Fruit fly (Drosophila melanogaster) whole organism, embryonic: ENCODE results near the gene dyl.
A peak's percentile ranks its signal among the peaks of the same experiment; 100 is the strongest.

Experiments used
- Blimp-1 ChIP-seq: fragments of 200-800 bp; sonication (Bioruptor generic); optimal IDR thresholded peaks from 3 replicates; lab custom pipeline; 2018; ENCODE audit warnings: missing biosample characterization, missing genetic modification characterization, mild to moderate bottlenecking, moderate library complexity, missing genetic modification reagents
- CG10209 ChIP-seq: fragments of 200-800 bp; sonication (Bioruptor generic); optimal IDR thresholded peaks from 3 replicates; lab custom pipeline; 2017; ENCODE audit warnings: missing biosample characterization, mild to moderate bottlenecking, missing genetic modification characterization, missing genetic modification reagents
- CG11504 ChIP-seq: fragments of 200-800 bp; sonication (Bioruptor generic); optimal IDR thresholded peaks from 3 replicates; lab custom pipeline; 2019; ENCODE audit warnings: missing biosample characterization, mild to moderate bottlenecking, missing genetic modification characterization, moderate library complexity
- CG12391 ChIP-seq: fragments of 200-800 bp; sonication (Bioruptor generic); optimal IDR thresholded peaks from 3 replicates; lab custom pipeline; 2018; ENCODE audit warnings: missing biosample characterization, mild to moderate bottlenecking, missing genetic modification characterization, moderate library complexity
- CG13775 ChIP-seq: fragments of 200-800 bp; sonication (Bioruptor generic); optimal IDR thresholded peaks from 3 replicates; lab custom pipeline; 2017; ENCODE audit warnings: missing biosample characterization, mild to moderate bottlenecking, missing genetic modification characterization
- CG1603 ChIP-seq: fragments of 200-800 bp; sonication (Bioruptor generic); optimal IDR thresholded peaks from 2 replicates; lab custom pipeline; 2019; ENCODE audit warnings: missing biosample characterization, mild to moderate bottlenecking, missing genetic modification characterization, moderate library complexity
- CG18764 ChIP-seq: fragments of 200-800 bp; sonication (Bioruptor generic); optimal IDR thresholded peaks from 3 replicates; lab custom pipeline; 2016; ENCODE audit warnings: missing biosample characterization, missing genetic modification characterization
- CG2712 ChIP-seq: fragments of 200-800 bp; optimal IDR thresholded peaks from 3 replicates; lab custom pipeline; 2019; ENCODE audit warnings: missing biosample characterization, mild to moderate bottlenecking, missing genetic modification characterization, moderate library complexity
- CG30020 ChIP-seq: fragments of 200-800 bp; optimal IDR thresholded peaks from 2 replicates; lab custom pipeline; 2019; ENCODE audit warnings: missing biosample characterization, mild to moderate bottlenecking, missing genetic modification characterization, moderate library complexity
- CG4328 ChIP-seq: fragments of 200-800 bp; sonication (Bioruptor generic); optimal IDR thresholded peaks from 3 replicates; lab custom pipeline; 2017; ENCODE audit warnings: missing biosample characterization, missing genetic modification reagents, missing genetic modification characterization
- CG6254 ChIP-seq: fragments of 200-800 bp; sonication (Bioruptor generic); optimal IDR thresholded peaks from 3 replicates; lab custom pipeline; 2017; ENCODE audit warnings: mild to moderate bottlenecking, missing biosample characterization, missing genetic modification reagents, missing genetic modification characterization
- CG6689 ChIP-seq: fragments of 200-800 bp; sonication (Bioruptor generic); IDR thresholded peaks from 2 replicates; pipeline ENCODE4 v1.3.6; 2022; ENCODE audit warnings: missing biosample characterization, missing genetic modification characterization
- CG6765 ChIP-seq: fragments of 200-800 bp; sonication (Bioruptor generic); optimal IDR thresholded peaks from 3 replicates; lab custom pipeline; 2017; ENCODE audit warnings: missing biosample characterization, mild to moderate bottlenecking, missing genetic modification characterization
- CG9727 ChIP-seq: fragments of 200-800 bp; sonication (Bioruptor generic); optimal IDR thresholded peaks from 3 replicates; lab custom pipeline; 2017; ENCODE audit warnings: missing biosample characterization, mild to moderate bottlenecking, missing genetic modification characterization
- Dad ChIP-seq: fragments of 200-800 bp; sonication (Bioruptor generic); optimal IDR thresholded peaks from 3 replicates; lab custom pipeline; 2016; ENCODE audit warnings: missing biosample characterization, missing genetic modification characterization
- Drgx ChIP-seq: fragments of 200-800 bp; sonication (Bioruptor generic); IDR thresholded peaks from 2 replicates; pipeline ENCODE4 v1.3.6; 2022; ENCODE audit warnings: missing biosample characterization, missing genetic modification characterization
- Hand ChIP-seq: fragments of 200-800 bp; sonication (Bioruptor generic); optimal IDR thresholded peaks from 2 replicates; lab custom pipeline; 2017; ENCODE audit warnings: mild to moderate bottlenecking, missing biosample characterization, missing genetic modification reagents, missing genetic modification characterization
- Hr51 ChIP-seq, 2 experiments: fragments of 200-800 bp; sonication (Bioruptor generic); optimal IDR thresholded peaks; 2 replicates in 1 of 2; 3 replicates in 1 of 2; lab custom pipeline; 2016 to 2018; ENCODE audit warnings: missing biosample characterization in 2 of 2, missing genetic modification characterization in 2 of 2, mild to moderate bottlenecking in 1 of 2, moderate library complexity in 1 of 2
- Hsf ChIP-seq: fragments of 200-800 bp; sonication (Bioruptor generic); optimal IDR thresholded peaks from 3 replicates; lab custom pipeline; 2016; ENCODE audit warnings: missing biosample characterization, missing genetic modification characterization
- Med ChIP-seq: fragments of 200-800 bp; sonication (Bioruptor generic); peaks from one replicate; lab custom pipeline; 2016; ENCODE audit warnings: missing biosample characterization, missing genetic modification characterization, mild to moderate bottlenecking, inconsistent platforms, moderate library complexity
- NfI ChIP-seq: fragments of 200-800 bp; sonication (Bioruptor generic); optimal IDR thresholded peaks from 3 replicates; lab custom pipeline; 2018; ENCODE audit warnings: missing biosample characterization, mild to moderate bottlenecking, missing genetic modification characterization, moderate library complexity
- Sox102F ChIP-seq: fragments of 200-800 bp; sonication (Bioruptor generic); optimal IDR thresholded peaks from 2 replicates; lab custom pipeline; 2018; ENCODE audit warnings: missing biosample characterization, mild to moderate bottlenecking, missing genetic modification characterization, moderate library complexity
- Sry-δ ChIP-seq: fragments of 200-800 bp; sonication (Bioruptor generic); optimal IDR thresholded peaks from 2 replicates; lab custom pipeline; 2016; ENCODE audit warnings: missing biosample characterization, missing genetic modification characterization
- Xrp1 ChIP-seq: fragments of 200-800 bp; sonication (Bioruptor generic); IDR thresholded peaks from 2 replicates; pipeline ENCODE4 v1.3.6; 2022; ENCODE audit warnings: missing biosample characterization, missing genetic modification characterization
- ap ChIP-seq: fragments of 200-800 bp; sonication (Bioruptor generic); IDR thresholded peaks from 2 replicates; pipeline ENCODE4 v1.3.6; 2022; ENCODE audit warnings: missing biosample characterization, missing genetic modification characterization
- bcd ChIP-seq: fragments of 200-800 bp; sonication (Bioruptor generic); optimal IDR thresholded peaks from 2 replicates; lab custom pipeline; 2017; ENCODE audit warnings: missing biosample characterization, mild to moderate bottlenecking, missing genetic modification characterization
- bigmax ChIP-seq: fragments of 200-800 bp; sonication (Bioruptor generic); optimal IDR thresholded peaks from 2 replicates; lab custom pipeline; 2018; ENCODE audit warnings: missing biosample characterization, mild to moderate bottlenecking, missing genetic modification characterization
- chm ChIP-seq: fragments of 200-800 bp; sonication (Bioruptor generic); IDR thresholded peaks from 2 replicates; pipeline ENCODE4 v1.3.6; 2022; ENCODE audit warnings: missing biosample characterization, missing genetic modification characterization
- ci ChIP-seq: fragments of 200-800 bp; sonication (Bioruptor generic); IDR thresholded peaks from 3 replicates; pipeline ENCODE4 v1.3.6; 2022; ENCODE audit warnings: missing biosample characterization, missing genetic modification characterization
- dati ChIP-seq: fragments of 200-800 bp; sonication (Bioruptor generic); IDR thresholded peaks from 2 replicates; pipeline ENCODE4 v1.3.6; 2022; ENCODE audit warnings: missing biosample characterization, missing genetic modification characterization
- dmrt99B ChIP-seq: fragments of 200-800 bp; sonication (Bioruptor generic); optimal IDR thresholded peaks from 2 replicates; lab custom pipeline; 2018; ENCODE audit warnings: missing biosample characterization, mild to moderate bottlenecking, missing genetic modification characterization, moderate library complexity
- dysf ChIP-seq: fragments of 200-800 bp; sonication (Bioruptor generic); IDR thresholded peaks from 3 replicates; pipeline ENCODE4 v1.3.6; 2022; ENCODE audit warnings: missing biosample characterization, missing genetic modification characterization
- eve ChIP-seq, 2 experiments: fragments of >200 bp; optimal IDR thresholded peaks; 2 replicates each; lab custom pipeline; 2017; ENCODE audit warnings: missing biosample characterization in 2 of 2, missing genetic modification characterization in 2 of 2
- eyg ChIP-seq: fragments of 200-800 bp; sonication (Bioruptor generic); optimal IDR thresholded peaks from 3 replicates; lab custom pipeline; 2016; ENCODE audit warnings: missing biosample characterization, missing genetic modification characterization
- gem ChIP-seq: fragments of 200-800 bp; sonication (Bioruptor generic); optimal IDR thresholded peaks from 2 replicates; lab custom pipeline; 2019; ENCODE audit warnings: missing biosample characterization, mild to moderate bottlenecking, missing genetic modification characterization, moderate library complexity
- gro ChIP-seq: fragments of 200-800 bp; sonication (Bioruptor generic); optimal IDR thresholded peaks from 2 replicates; lab custom pipeline; 2016; ENCODE audit warnings: missing biosample characterization, missing genetic modification characterization
- lilli ChIP-seq: fragments of 200-800 bp; sonication (Bioruptor generic); optimal IDR thresholded peaks from 3 replicates; lab custom pipeline; 2016; ENCODE audit warnings: missing biosample characterization, missing genetic modification characterization
- nom ChIP-seq: fragments of 200-800 bp; sonication (Bioruptor generic); optimal IDR thresholded peaks from 2 replicates; lab custom pipeline; 2017; ENCODE audit warnings: missing biosample characterization, missing genetic modification characterization, mild to moderate bottlenecking, moderate library complexity, missing genetic modification reagents
- oc ChIP-seq: fragments of 200-800 bp; sonication (Bioruptor generic); optimal IDR thresholded peaks from 2 replicates; lab custom pipeline; 2018; ENCODE audit warnings: missing biosample characterization, mild to moderate bottlenecking, missing genetic modification characterization, moderate library complexity
- p53 ChIP-seq: fragments of 200-800 bp; sonication (Bioruptor generic); optimal IDR thresholded peaks from 2 replicates; lab custom pipeline; 2016; ENCODE audit warnings: missing biosample characterization, missing genetic modification characterization
- pan ChIP-seq, 4 experiments: fragments of >200 bp in 3 of 4; fragments of 200-800 bp in 1 of 4; sonication (Bioruptor generic) in 1 of 4; optimal IDR thresholded peaks in 3 of 4; IDR thresholded peaks in 1 of 4; 2 replicates each; pipeline versions ENCODE4 v1.3.6 to Lab custom; 2017 to 2022; ENCODE audit warnings: missing biosample characterization in 2 of 4, missing genetic modification characterization in 2 of 4, mixed read lengths in 1 of 4
- rib ChIP-seq: fragments of 200-800 bp; sonication (Bioruptor generic); IDR thresholded peaks from 2 replicates; pipeline ENCODE4 v1.3.6; 2022; ENCODE audit warnings: missing biosample characterization, missing genetic modification characterization
- sens ChIP-seq: fragments of 200-800 bp; sonication (Bioruptor generic); peaks from one replicate; lab custom pipeline; 2016; ENCODE audit warnings: missing biosample characterization, missing genetic modification characterization
- sisA ChIP-seq: fragments of 200-800 bp; sonication (Bioruptor generic); IDR thresholded peaks from 2 replicates; pipeline ENCODE4 v1.3.6; 2022; ENCODE audit warnings: missing biosample characterization, missing genetic modification characterization
- slou ChIP-seq: fragments of 200-800 bp; sonication (Bioruptor generic); optimal IDR thresholded peaks from 3 replicates; lab custom pipeline; 2016; ENCODE audit warnings: missing biosample characterization, missing genetic modification characterization
- unpg ChIP-seq: fragments of 200-800 bp; sonication (Bioruptor generic); optimal IDR thresholded peaks from 3 replicates; lab custom pipeline; 2018; ENCODE audit warnings: missing biosample characterization, mild to moderate bottlenecking, missing genetic modification characterization, moderate library complexity
- vvl ChIP-seq: fragments of 200-800 bp; sonication (Bioruptor generic); IDR thresholded peaks from 2 replicates; pipeline ENCODE4 v1.3.6; 2022; ENCODE audit warnings: missing biosample characterization, missing genetic modification characterization

dyl gene

DNA sequence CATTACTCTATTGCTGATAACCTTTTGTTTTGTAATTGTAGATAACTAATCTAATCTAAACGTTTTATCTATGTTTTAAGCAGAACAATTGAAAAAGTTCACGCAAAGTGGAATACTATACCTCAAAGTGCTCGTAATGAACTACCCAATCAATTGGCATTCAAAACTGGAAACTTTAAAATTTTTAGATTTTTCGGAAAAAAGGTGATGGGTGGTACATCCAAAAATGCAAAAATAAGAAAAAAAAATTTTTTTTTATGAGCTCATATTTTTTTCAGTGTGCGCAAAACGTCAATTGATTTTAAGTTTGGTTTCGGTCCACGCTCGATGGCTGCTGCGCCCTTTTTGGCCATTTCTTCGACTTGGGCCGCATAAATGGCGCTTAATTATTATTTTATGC lies 3.1 kb upstream of the dyl start (continued):
- TF ChIP-seq ci (0 out of 3 replicates have a peak, but pooled peaks have one; percentile 31), NfI (no peak), bigmax (GFP tag; lab: Kevin White, UChicago) (no peak), Sox102F (peak; percentile 47), p53 (no peak), Hand (GFP tag; lab: Kevin White, UChicago) (no peak), Dad (GFP tag; lab: Kevin White, UChicago) (no peak), slou (GFP tag; lab: Kevin White, UChicago) (no peak), CG4328 (GFP tag; lab: Kevin White, UChicago) (no peak), unpg (GFP tag; lab: Kevin White, UChicago) (peak; percentile 5), CG18764 (GFP tag; lab: Kevin White, UChicago) (no peak), CG13775 (GFP tag; lab: Kevin White, UChicago) (no peak), CG11504 (peak; percentile 30), dmrt99B (tag; lab: Kevin White, UChicago) (peak; percentile 1), ap (GFP tag; lab: Robert Waterston, UW) (no peak), eyg (GFP tag; lab: Kevin White, UChicago) (no peak), Hr51 (GFP tag; optimal IDR thresholded peaks at IDR 0.05; lab: Kevin White, UChicago) (peak in 1 of 2 experiments; percentile 10), sens (GFP tag; lab: Kevin White, UChicago) (peak; percentile 61), pan (optimal IDR thresholded peaks at IDR 0.05; lab: Kevin White, UChicago) (no peak), pan (GFP tag; optimal IDR thresholded peaks at IDR 0.05 in 1 of 2, IDR thresholded peaks at IDR 0.05 in 1 of 2) (peak in 1 of 2 experiments; percentile 8), bcd (GFP tag; lab: Kevin White, UChicago) (no peak), CG9727 (GFP tag; lab: Kevin White, UChicago) (no peak), sisA (GFP tag; lab: Robert Waterston, UW) (peak; percentile 16; the same call in 1 of the 2 replicates), CG12391 (tag; lab: Kevin White, UChicago) (no peak), Med (GFP tag; lab: Kevin White, UChicago) (peak; percentile 65), CG6254 (GFP tag; lab: Kevin White, UChicago) (no peak), Xrp1 (GFP tag; lab: Robert Waterston, UW) (no peak), vvl (peak; percentile 34; the same call in 1 of the 2 replicates), eve (GFP tag; optimal IDR thresholded peaks at IDR 0.05; lab: Kevin White, UChicago) (peak in 1 of 2 experiments; percentile 49), rib (GFP tag; lab: Robert Waterston, UW) (no peak)
- TF ChIP-seq, all 482 proteins: peak for 15

- TF ChIP-seq oc (tag; lab: Kevin White, UChicago) (no peak), dysf (GFP tag; lab: Robert Waterston, UW) (0 out of 3 replicates have a peak, but pooled peaks have one; percentile 21), nom (GFP tag; lab: Kevin White, UChicago) (peak; percentile 25), Hsf (no peak), unpg (GFP tag; lab: Kevin White, UChicago) (no peak), Sry-δ (GFP tag; lab: Kevin White, UChicago) (no peak), chm (peak; percentile 29; the same call in 1 of the 2 replicates), Xrp1 (GFP tag; lab: Robert Waterston, UW) (peak; percentile 44; the same call in 1 of the 2 replicates), Blimp-1 (GFP tag; lab: Kevin White, UChicago) (peak; percentile 96), gem (peak; percentile 16), CG10209 (no peak), gro (GFP tag; lab: Kevin White, UChicago) (no peak), CG30020 (tag; lab: Kevin White, UChicago) (no peak), CG6254 (GFP tag; lab: Kevin White, UChicago) (no peak), ci (0 out of 3 replicates have a peak, but pooled peaks have one; percentile 8), lilli (no peak), CG2712 (tag; lab: Kevin White, UChicago) (peak; percentile 33), sens (GFP tag; lab: Kevin White, UChicago) (peak; percentile 85), dati (GFP tag; lab: Robert Waterston, UW) (no peak), Sox102F (peak; percentile 0), Drgx (peak; percentile 95), CG1603 (peak; percentile 11), CG6689 (GFP tag; lab: Robert Waterston, UW) (no peak), CG6765 (GFP tag; lab: Kevin White, UChicago) (no peak)
Observed at dm6 chr3L:4304244-4304959, 3.1 kb downstream of the dyl start.
